Fruit fly (Drosophila melanogaster) whole organism, embryonic: Measurements from ENCODE around the gene CG42489.

Experiments used
- CG17385 ChIP-seq: fragments of 200-800 bp; sonication (Bioruptor generic); optimal IDR thresholded peaks from 3 replicates; lab custom pipeline; 2018; ENCODE audit warnings: missing biosample characterization, mild to moderate bottlenecking, missing genetic modification characterization
- CG7987 ChIP-seq: fragments of 200-800 bp; sonication (Bioruptor generic); optimal IDR thresholded peaks from 2 replicates; lab custom pipeline; 2018; ENCODE audit warnings: missing biosample characterization, mild to moderate bottlenecking, missing genetic modification characterization, moderate library complexity
- CG8359 ChIP-seq: fragments of 200-800 bp; sonication (Bioruptor generic); optimal IDR thresholded peaks from 2 replicates; lab custom pipeline; 2017; ENCODE audit warnings: missing biosample characterization, mild to moderate bottlenecking, missing genetic modification characterization, borderline replicate concordance
- E2f1 ChIP-seq: fragments of 200-800 bp; sonication (Bioruptor generic); IDR thresholded peaks from 2 replicates; pipeline ENCODE4 v1.3.6; 2022; ENCODE audit warnings: missing biosample characterization, missing genetic modification characterization
- HmgZ ChIP-seq: fragments of 200-800 bp; sonication (Bioruptor generic); optimal IDR thresholded peaks from 2 replicates; lab custom pipeline; 2018; ENCODE audit warnings: missing biosample characterization, mild to moderate bottlenecking, missing genetic modification characterization
- TFAM ChIP-seq: fragments of 200-800 bp; sonication (Bioruptor generic); optimal IDR thresholded peaks from 2 replicates; lab custom pipeline; 2017; ENCODE audit warnings: missing biosample characterization, missing genetic modification characterization, inconsistent platforms
- dpn ChIP-seq, 2 experiments: fragments of 200-800 bp; sonication (Bioruptor generic); optimal IDR thresholded peaks; 3 replicates each; lab custom pipeline; 2016; ENCODE audit warnings: missing biosample characterization in 2 of 2, missing genetic modification characterization in 2 of 2
- pan ChIP-seq, 4 experiments: fragments of >200 bp in 3 of 4; fragments of 200-800 bp in 1 of 4; sonication (Bioruptor generic) in 1 of 4; optimal IDR thresholded peaks in 3 of 4; IDR thresholded peaks in 1 of 4; 2 replicates each; pipeline versions ENCODE4 v1.3.6 to Lab custom; 2017 to 2022; ENCODE audit warnings: missing biosample characterization in 2 of 4, missing genetic modification characterization in 2 of 4, mixed read lengths in 1 of 4
- sna ChIP-seq: fragments of 200-800 bp; sonication (Bioruptor generic); IDR thresholded peaks from 2 replicates; pipeline ENCODE4 v1.3.6; 2022; ENCODE audit warnings: missing biosample characterization, missing genetic modification characterization; ENCODE audit not compliant: partially characterized antibody

DNA sequence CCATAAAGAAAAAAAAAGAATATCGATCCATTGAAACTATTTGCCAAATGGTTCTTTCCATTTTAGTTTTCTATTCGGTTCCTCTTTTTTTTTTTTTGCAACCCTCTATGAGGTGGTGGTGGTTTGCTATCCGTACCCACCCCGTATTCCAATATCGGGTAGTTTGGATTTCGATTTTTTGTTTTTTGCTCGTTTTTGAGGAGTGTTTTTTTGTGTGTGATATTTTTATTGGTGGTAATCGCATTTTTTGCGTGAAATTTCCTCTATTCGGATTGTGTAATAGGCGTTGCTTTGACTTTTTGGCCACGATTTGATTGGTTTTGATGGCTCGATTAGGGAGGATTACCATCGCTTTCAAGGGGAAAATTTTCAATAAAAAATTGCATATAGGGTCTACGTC, 31.9 kb upstream of the CG42489 start:
- no peak for TF ChIP-seq TFAM (GFP tag; lab: Kevin White, UChicago)
- no peak for TF ChIP-seq CG17385 (GFP tag; lab: Kevin White, UChicago)
- TF ChIP-seq E2f1 (GFP tag; lab: Robert Waterston, UW), result no peak
- TF ChIP-seq pan (optimal IDR thresholded peaks at IDR 0.05; lab: Kevin White, UChicago), result no peak
- no peak for TF ChIP-seq pan (GFP tag; optimal IDR thresholded peaks at IDR 0.05 in 1 of 2, IDR thresholded peaks at IDR 0.05 in 1 of 2)
- no peak for TF ChIP-seq sna (GFP tag; lab: Robert Waterston, UW)
- TF ChIP-seq CG8359, result no peak
- TF ChIP-seq dpn (GFP tag; optimal IDR thresholded peaks at IDR 0.05; lab: Kevin White, UChicago), result no peak
- no peak for TF ChIP-seq HmgZ (tag; lab: Kevin White, UChicago)
- TF ChIP-seq CG7987 (GFP tag; lab: Kevin White, UChicago), result no peak
